Fruit fly (Drosophila melanogaster) whole organism, adult: ENCODE results near the gene CG9737.

Experiments
- CG11617 ChIP-seq: fragments of 200-800 bp; sonication (Bioruptor generic); optimal IDR thresholded peaks from 2 replicates; lab custom pipeline; 2017; ENCODE audit warnings: mild to moderate bottlenecking, missing biosample characterization, missing genetic modification reagents, missing genetic modification characterization
- CG12768 ChIP-seq: fragments of 200-800 bp; sonication (Bioruptor generic); optimal IDR thresholded peaks from 2 replicates; lab custom pipeline; 2017; ENCODE audit warnings: missing biosample characterization, missing genetic modification characterization, mild to moderate bottlenecking, moderate library complexity, missing genetic modification reagents
- CG14711 ChIP-seq: fragments of 200-800 bp; sonication (Bioruptor generic); optimal IDR thresholded peaks from 2 replicates; lab custom pipeline; 2018; ENCODE audit warnings: missing biosample characterization, mild to moderate bottlenecking, missing genetic modification characterization, moderate library complexity
- CG1620 ChIP-seq: fragments of 200-800 bp; sonication (Bioruptor generic); optimal IDR thresholded peaks from 2 replicates; lab custom pipeline; 2016; ENCODE audit warnings: missing biosample characterization, missing genetic modification characterization
- CG33017 ChIP-seq: fragments of 200-800 bp; sonication (Bioruptor generic); optimal IDR thresholded peaks from 2 replicates; lab custom pipeline; 2018; ENCODE audit warnings: missing biosample characterization, mild to moderate bottlenecking, missing genetic modification characterization, moderate library complexity
- CG5204 ChIP-seq: fragments of 200-800 bp; sonication (Bioruptor generic); optimal IDR thresholded peaks from 2 replicates; lab custom pipeline; 2016; ENCODE audit warnings: missing biosample characterization, missing genetic modification characterization
- CG7045 ChIP-seq: fragments of 200-800 bp; sonication (Bioruptor generic); optimal IDR thresholded peaks from 2 replicates; lab custom pipeline; 2017; ENCODE audit warnings: missing biosample characterization, mild to moderate bottlenecking, missing genetic modification characterization
- CG7101 ChIP-seq: fragments of 200-800 bp; sonication (Bioruptor generic); optimal IDR thresholded peaks from 2 replicates; lab custom pipeline; 2018; ENCODE audit warnings: missing biosample characterization, mild to moderate bottlenecking, missing genetic modification characterization, moderate library complexity
- Clk ChIP-seq: fragments of 200-800 bp; sonication (Bioruptor generic); optimal IDR thresholded peaks from 2 replicates; lab custom pipeline; 2017; ENCODE audit warnings: missing biosample characterization, missing genetic modification characterization
- Crg-1 ChIP-seq: fragments of 200-800 bp; sonication (Bioruptor generic); optimal IDR thresholded peaks from 2 replicates; lab custom pipeline; 2016; ENCODE audit warnings: missing biosample characterization, missing genetic modification characterization
- Hr96 ChIP-seq: fragments of 200-800 bp; sonication (Bioruptor generic); optimal IDR thresholded peaks from 2 replicates; lab custom pipeline; 2016; ENCODE audit warnings: missing biosample characterization, missing genetic modification characterization
- Mnt ChIP-seq: fragments of 200-800 bp; sonication (Bioruptor generic); optimal IDR thresholded peaks from 2 replicates; lab custom pipeline; 2016; ENCODE audit warnings: missing biosample characterization, mild to moderate bottlenecking, missing genetic modification characterization
- bab1 ChIP-seq: fragments of 200-800 bp; sonication (Bioruptor generic); optimal IDR thresholded peaks from 3 replicates; lab custom pipeline; 2019; ENCODE audit warnings: missing biosample characterization, mild to moderate bottlenecking, missing genetic modification characterization, moderate library complexity
- cic ChIP-seq: fragments of 200-800 bp; sonication (Bioruptor generic); optimal IDR thresholded peaks from 2 replicates; lab custom pipeline; 2017; ENCODE audit warnings: missing biosample characterization, mild to moderate bottlenecking, missing genetic modification characterization, moderate library complexity
- cnc ChIP-seq, 2 experiments: fragments of >200 bp; optimal IDR thresholded peaks; 2 replicates each; lab custom pipeline; 2017
- kay ChIP-seq: fragments of 200-800 bp; sonication (Bioruptor generic); peaks from one replicate; lab custom pipeline; 2016; ENCODE audit warnings: missing biosample characterization, missing genetic modification characterization, borderline replicate concordance
- ovo ChIP-seq: fragments of 200-800 bp; sonication (Bioruptor generic); optimal IDR thresholded peaks from 2 replicates; lab custom pipeline; 2016; ENCODE audit warnings: missing biosample characterization, missing genetic modification characterization
- pad ChIP-seq: fragments of 200-800 bp; sonication (Bioruptor generic); optimal IDR thresholded peaks from 3 replicates; lab custom pipeline; 2017; ENCODE audit warnings: missing biosample characterization, missing genetic modification characterization, mild to moderate bottlenecking, moderate library complexity, missing genetic modification reagents
- tj ChIP-seq: fragments of 200-800 bp; sonication (Bioruptor generic); optimal IDR thresholded peaks from 3 replicates; lab custom pipeline; 2017; ENCODE audit warnings: missing biosample characterization, mild to moderate bottlenecking, missing genetic modification characterization, moderate library complexity
- toe ChIP-seq: fragments of 200-800 bp; sonication (Bioruptor generic); optimal IDR thresholded peaks from 2 replicates; lab custom pipeline; 2016; ENCODE audit warnings: missing biosample characterization, missing genetic modification characterization

The CG9737 gene

dm6 chr3R:30272176-30272857 is 29.2 kb upstream of the CG9737 start:
- peak; percentile 1 for TF ChIP-seq CG14711 (tag; lab: Kevin White, UChicago)
- no peak for TF ChIP-seq kay
- TF ChIP-seq CG11617: no peak
- TF ChIP-seq CG7101 (tag; lab: Kevin White, UChicago): no peak
- TF ChIP-seq cnc (optimal IDR thresholded peaks at IDR 0.05; lab: Kevin White, UChicago): no peak
- no peak for TF ChIP-seq pad

DNA sequence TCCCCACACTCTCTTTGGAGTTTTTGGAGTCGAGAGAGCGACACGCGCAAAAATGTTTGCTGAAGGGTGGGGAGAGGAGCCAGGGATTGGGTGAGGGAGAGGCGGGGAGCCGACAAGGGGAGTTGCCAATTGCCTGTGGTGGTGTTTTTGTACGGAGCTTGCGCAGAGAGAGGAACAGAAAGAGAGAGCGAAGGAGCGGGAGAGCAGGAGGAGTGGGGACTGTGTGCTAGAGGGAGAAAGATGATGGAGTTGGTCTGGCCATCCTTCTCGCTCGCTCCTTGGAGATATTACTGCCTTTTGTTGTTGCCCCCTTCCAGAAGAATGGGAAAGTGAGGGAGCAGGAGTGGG is 28.0 kb upstream of the CG9737 start:
- no peak for TF ChIP-seq toe (GFP tag; lab: Kevin White, UChicago)
- TF ChIP-seq CG14711 (tag; lab: Kevin White, UChicago): no peak
- no peak for TF ChIP-seq Clk (GFP tag; lab: Kevin White, UChicago)
- TF ChIP-seq CG5204 (GFP tag; lab: Kevin White, UChicago): no peak
- TF ChIP-seq pad: no peak

- TF ChIP-seq Crg-1 (GFP tag; lab: Kevin White, UChicago): no peak
- no peak for TF ChIP-seq CG14711 (tag; lab: Kevin White, UChicago)
- no peak for TF ChIP-seq cic (GFP tag; lab: Kevin White, UChicago)
- TF ChIP-seq kay: no peak
- no peak for TF ChIP-seq CG7101 (tag; lab: Kevin White, UChicago)
- no peak for TF ChIP-seq toe (GFP tag; lab: Kevin White, UChicago)
- TF ChIP-seq bab1: no peak
- TF ChIP-seq CG7045 (GFP tag; lab: Kevin White, UChicago): no peak
- no peak for TF ChIP-seq CG1620 (GFP tag; lab: Kevin White, UChicago)
- TF ChIP-seq CG12768 (GFP tag; lab: Kevin White, UChicago): no peak
- TF ChIP-seq ovo (GFP tag; lab: Kevin White, UChicago): no peak
- TF ChIP-seq cnc (optimal IDR thresholded peaks at IDR 0.05; lab: Kevin White, UChicago): no peak
- no peak for TF ChIP-seq Mnt
Observed at dm6 chr3R:30270318-30271119, 27.4 kb upstream of the CG9737 start.

dm6 chr3R:30268733-30269132 is 25.6 kb upstream of the CG9737 start:
- TF ChIP-seq tj (GFP tag; lab: Kevin White, UChicago) (no peak), Hr96 (GFP tag; lab: Kevin White, UChicago) (no peak), CG1620 (GFP tag; lab: Kevin White, UChicago) (no peak), ovo (GFP tag; lab: Kevin White, UChicago) (no peak), kay (no peak), CG33017 (no peak), CG12768 (GFP tag; lab: Kevin White, UChicago) (no peak), CG11617 (no peak), CG5204 (GFP tag; lab: Kevin White, UChicago) (no peak), CG7045 (GFP tag; lab: Kevin White, UChicago) (no peak), Clk (GFP tag; lab: Kevin White, UChicago) (no peak), Crg-1 (GFP tag; lab: Kevin White, UChicago) (no peak), CG14711 (tag; lab: Kevin White, UChicago) (no peak), toe (GFP tag; lab: Kevin White, UChicago) (no peak), Mnt (no peak)

dm6 chr3R:30265420-30265819 is 22.3 kb upstream of the CG9737 start:
- TF ChIP-seq CG33017: peak; percentile 29
- TF ChIP-seq CG1620 (GFP tag; lab: Kevin White, UChicago): no peak
- peak; percentile 11 for TF ChIP-seq CG14711 (tag; lab: Kevin White, UChicago)
- TF ChIP-seq CG7101 (tag; lab: Kevin White, UChicago): peak; percentile 14
- peak; percentile 45 for TF ChIP-seq CG5204 (GFP tag; lab: Kevin White, UChicago)
- TF ChIP-seq CG7045 (GFP tag; lab: Kevin White, UChicago): peak; percentile 18
- TF ChIP-seq pad: no peak
- no peak for TF ChIP-seq Crg-1 (GFP tag; lab: Kevin White, UChicago)
- TF ChIP-seq toe (GFP tag; lab: Kevin White, UChicago): peak; percentile 23
- no peak for TF ChIP-seq cnc (optimal IDR thresholded peaks at IDR 0.05; lab: Kevin White, UChicago)
- no peak for TF ChIP-seq kay
- TF ChIP-seq CG12768 (GFP tag; lab: Kevin White, UChicago): peak; percentile 40

DNA sequence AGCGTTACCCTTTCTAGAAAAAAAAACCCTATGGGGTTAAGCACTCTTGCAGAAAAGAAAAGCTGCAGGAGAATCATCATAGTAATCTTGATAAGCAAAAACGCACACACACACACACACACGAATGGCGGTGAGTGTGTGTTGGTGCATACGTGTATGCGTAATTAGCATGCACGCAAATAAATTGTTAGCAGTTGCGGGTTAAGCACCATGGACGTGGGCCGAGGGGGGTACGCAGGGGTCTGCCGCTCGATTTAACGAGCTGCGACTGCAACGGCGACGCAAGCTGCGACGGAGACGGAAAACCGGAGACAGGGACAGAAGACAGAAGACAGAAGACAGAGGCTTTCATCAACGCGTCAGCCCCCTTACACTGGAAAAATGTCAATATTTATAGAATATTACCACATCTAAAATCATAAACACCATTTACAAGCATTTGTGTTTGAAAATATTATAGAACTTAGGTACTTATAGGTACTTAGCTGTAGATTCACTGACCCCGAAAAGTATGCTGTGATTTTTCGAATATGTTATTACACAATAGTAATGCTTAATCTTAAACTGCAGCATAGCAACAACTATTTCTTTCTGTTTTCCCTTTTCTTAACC is 21.7 kb upstream of the CG9737 start:
- TF ChIP-seq bab1 (no peak), kay (no peak), Crg-1 (GFP tag; lab: Kevin White, UChicago) (no peak), pad (no peak)
